Fruit fly (Drosophila melanogaster): Measurements from ENCODE around the gene pasha.

The pasha gene

dm6 chr3R:31610639-31611594, 6.9 kb upstream of the pasha start, which contains the start of gene Med (continued):
- TF ChIP-seq gfzf (GFP tag; optimal IDR thresholded peaks at IDR 0.05) (peak; percentile 98), pzg (GFP tag; optimal IDR thresholded peaks at IDR 0.05) (peak; percentile 89), sc (optimal IDR thresholded peaks at IDR 0.05) (no peak), sc (GFP tag; optimal IDR thresholded peaks at IDR 0.05) (no peak), danr (GFP tag; IDR thresholded peaks at IDR 0.05) (no peak), CG9797 (GFP tag; optimal IDR thresholded peaks at IDR 0.05) (peak; percentile 96), Ets97D (GFP tag; optimal IDR thresholded peaks at IDR 0.05) (peak; percentile 72), CG1792 (GFP tag; optimal IDR thresholded peaks at IDR 0.05) (peak; percentile 55), Pdp1 (GFP tag; optimal IDR thresholded peaks at IDR 0.05) (peak in 1 of 2 experiments; percentile 86), Awh (GFP tag; IDR thresholded peaks at IDR 0.05) (no peak), CG8944 (GFP tag; optimal IDR thresholded peaks at IDR 0.05) (no peak), BEAF-32 (GFP tag; optimal IDR thresholded peaks at IDR 0.05) (peak; percentile 58)

dm6 chr3R:31612564-31612963, 5.2 kb upstream of the pasha start, which contains the start of gene CycG:
Gene CycG, minus strand, starts transcription at chr3R:31612664.
- TF ChIP-seq zfh2 (GFP tag; optimal IDR thresholded peaks at IDR 0.05) (no peak), Med (GFP tag) (peak; percentile 48), CG6689 (GFP tag; IDR thresholded peaks at IDR 0.05) (no peak), CG15514 (GFP tag; optimal IDR thresholded peaks at IDR 0.05) (no peak)

dm6 chr3R:31616001-31616400, 1.8 kb upstream of the pasha start, which contains the start of the genes Mnat9 and CG1792:
Gene Mnat9, minus strand, starts transcription at chr3R:31616160.
Gene CG1792, plus strand, starts transcription at chr3R:31616303.
- TF ChIP-seq croc (GFP tag; conservative IDR thresholded peaks at IDR 0.05) (peak; percentile 95), peb (GFP tag; IDR thresholded peaks at IDR 0.05) (peak; percentile 98), Kr (GFP tag; optimal IDR thresholded peaks at IDR 0.05) (no peak), Hsf (GFP tag; optimal IDR thresholded peaks at IDR 0.05) (peak; percentile 99), CkIIα-i1 (GFP tag; IDR thresholded peaks at IDR 0.05) (peak; percentile 94), CrebB (tag; optimal IDR thresholded peaks at IDR 0.05) (peak; percentile 97), BtbVII (GFP tag; optimal IDR thresholded peaks at IDR 0.05) (peak; percentile 96), Lhr (GFP tag; optimal IDR thresholded peaks at IDR 0.05) (peak; percentile 94), repo (GFP tag; optimal IDR thresholded peaks at IDR 0.05) (peak; percentile 98), CG4404 (GFP tag; IDR thresholded peaks at IDR 0.05) (peak; percentile 96), shn (GFP tag; optimal IDR thresholded peaks at IDR 0.05) (peak; percentile 99), unpg (GFP tag; optimal IDR thresholded peaks at IDR 0.05) (peak; percentile 98), ash1 (GFP tag; optimal IDR thresholded peaks at IDR 0.05) (peak; percentile 97), Lim3 (GFP tag; IDR thresholded peaks at IDR 0.05) (peak; percentile 97), cad (GFP tag; optimal IDR thresholded peaks at IDR 0.05) (no peak), bowl (GFP tag; IDR thresholded peaks at IDR 0.05) (peak; percentile 98), Doc2 (GFP tag; IDR thresholded peaks at IDR 0.05) (peak; percentile 97), CG15011 (GFP tag; optimal IDR thresholded peaks at IDR 0.05) (peak; percentile 94), stc (GFP tag; IDR thresholded peaks at IDR 0.05) (peak; percentile 99), Max (GFP tag; optimal IDR thresholded peaks at IDR 0.05) (peak; percentile 99), Fer3 (tag; optimal IDR thresholded peaks at IDR 0.05) (peak; percentile 99), grau (tag; optimal IDR thresholded peaks at IDR 0.05) (peak; percentile 96), vvl (GFP tag; IDR thresholded peaks at IDR 0.05) (peak; percentile 100), CG18262 (tag; optimal IDR thresholded peaks at IDR 0.05) (peak; percentile 97), vnd (GFP tag; IDR thresholded peaks at IDR 0.05; ENCODE audit: partially characterized antibody) (no peak), CHES-1-like (GFP tag; optimal IDR thresholded peaks at IDR 0.05) (peak; percentile 99), pzg (GFP tag; optimal IDR thresholded peaks at IDR 0.05) (peak; percentile 82), CG13624 (GFP tag; optimal IDR thresholded peaks at IDR 0.05) (peak; percentile 99), CG16813 (GFP tag; IDR thresholded peaks at IDR 0.05; ENCODE audit: partially characterized antibody) (peak; percentile 44; the same call in 2 of the 3 replicates), CG15514 (GFP tag; optimal IDR thresholded peaks at IDR 0.05) (peak; percentile 95), bab2 (GFP tag; optimal IDR thresholded peaks at IDR 0.05) (peak; percentile 99), D19A (tag; optimal IDR thresholded peaks at IDR 0.05) (peak; percentile 92)

Measured in whole organism, embryonic.